Worm (Caenorhabditis elegans): ENCODE measurements around the gene srh-279.

- TF ChIP-seq nhr-28 (tag; optimal IDR thresholded peaks at IDR 0.05) (no peak), mab-5 (tag; optimal IDR thresholded peaks at IDR 0.05) (no peak), unc-62 (GFP tag; optimal IDR thresholded peaks at IDR 0.05) (no peak), ces-1 (GFP tag; optimal IDR thresholded peaks at IDR 0.05) (no peak), lin-13 (tag; optimal IDR thresholded peaks at IDR 0.05) (no peak), pha-4 (tag; optimal IDR thresholded peaks at IDR 0.05) (no peak), snpc-4 (tag; optimal IDR thresholded peaks at IDR 0.05) (no peak), unc-39 (tag; optimal IDR thresholded peaks at IDR 0.05) (no peak), cnd-1 (tag; optimal IDR thresholded peaks at IDR 0.05) (no peak), ceh-43 (GFP tag; optimal IDR thresholded peaks at IDR 0.05) (no peak), ztf-11 (tag; optimal IDR thresholded peaks at IDR 0.05) (no peak)
Observed at ce11 chrV:16204888-16205287, 12.7 kb downstream of the srh-279 start, which contains the start of gene irld-26.

Data from whole organism, mixed stage, embryonic.